Fruit fly (Drosophila melanogaster): ENCODE measurements around the gene Ipp.

Ipp gene

dm6 chr3R:13974741-13975245, 16.2 kb downstream of the Ipp start:
- TF ChIP-seq Pdp1 (GFP tag; optimal IDR thresholded peaks at IDR 0.05) = peak in 1 of 2 experiments; percentile 15
- TF ChIP-seq dan (GFP tag; IDR thresholded peaks at IDR 0.05) = no peak
- peak; percentile 40 for TF ChIP-seq CG10321 (GFP tag; IDR thresholded peaks at IDR 0.05)
- TF ChIP-seq repo (GFP tag; optimal IDR thresholded peaks at IDR 0.05) = no peak
- 0 out of 3 replicates have a peak, but pooled peaks have one; percentile 26 for TF ChIP-seq ci (GFP tag; IDR thresholded peaks at IDR 0.05)
- peak; percentile 42 for TF ChIP-seq CG1832 (GFP tag; optimal IDR thresholded peaks at IDR 0.05)
- no peak for TF ChIP-seq CG6175 (GFP tag; IDR thresholded peaks at IDR 0.05)
- TF ChIP-seq CG3407 (GFP tag; optimal IDR thresholded peaks at IDR 0.05) = no peak
- no peak for TF ChIP-seq CG12769 (tag; optimal IDR thresholded peaks at IDR 0.05)
- no peak for TF ChIP-seq bigmax (GFP tag; optimal IDR thresholded peaks at IDR 0.05)
- no peak for TF ChIP-seq CG4360 (GFP tag; IDR thresholded peaks at IDR 0.05)
- peak; percentile 37; the same call in 1 of the 2 replicates for TF ChIP-seq Drgx (GFP tag; IDR thresholded peaks at IDR 0.05)
- TF ChIP-seq Mrtf (GFP tag; IDR thresholded peaks at IDR 0.05) = no peak
- TF ChIP-seq grau (tag; optimal IDR thresholded peaks at IDR 0.05) = no peak
- TF ChIP-seq sqz (GFP tag; optimal IDR thresholded peaks at IDR 0.05) = peak; percentile 45
- TF ChIP-seq cad (GFP tag; optimal IDR thresholded peaks at IDR 0.05) = no peak
- no peak for TF ChIP-seq pum (GFP tag; optimal IDR thresholded peaks at IDR 0.05)
- peak; percentile 55; the same call in 1 of the 3 replicates for TF ChIP-seq z (GFP tag; IDR thresholded peaks at IDR 0.05)
- TF ChIP-seq Ets65A (GFP tag) = no peak
- TF ChIP-seq vvl (GFP tag; IDR thresholded peaks at IDR 0.05) = peak; percentile 31; the same call in 1 of the 2 replicates
- 0 out of 3 replicates have a peak, but pooled peaks have one; percentile 13 for TF ChIP-seq CG2199 (GFP tag; IDR thresholded peaks at IDR 0.05)
- TF ChIP-seq dmrt99B (tag; optimal IDR thresholded peaks at IDR 0.05) = no peak
- no peak for TF ChIP-seq hbn (GFP tag; IDR thresholded peaks at IDR 0.05; ENCODE audit: partially characterized antibody)
- TF ChIP-seq Elba2 (GFP tag; optimal IDR thresholded peaks at IDR 0.05) = no peak
- TF ChIP-seq danr (GFP tag; IDR thresholded peaks at IDR 0.05) = no peak
- no peak for TF ChIP-seq CG13296 (GFP tag; optimal IDR thresholded peaks at IDR 0.05)

dm6 chr3R:13976070-13976492, 17.5 kb downstream of the Ipp start:
- TF ChIP-seq unc-4 (GFP tag; IDR thresholded peaks at IDR 0.05; ENCODE audit: partially characterized antibody) (peak; percentile 30; the same call in 1 of the 2 replicates), dm (GFP tag; optimal IDR thresholded peaks at IDR 0.05) (peak; percentile 2), lbe (GFP tag; optimal IDR thresholded peaks at IDR 0.05) (peak; percentile 56), CG17186 (GFP tag; optimal IDR thresholded peaks at IDR 0.05) (no peak), pros (GFP tag; optimal IDR thresholded peaks at IDR 0.05) (peak; percentile 84), pan (optimal IDR thresholded peaks at IDR 0.05) (no peak), pan (GFP tag; optimal IDR thresholded peaks at IDR 0.05 in 1 of 2, IDR thresholded peaks at IDR 0.05 in 1 of 2) (peak in 1 of 2 experiments; percentile 26), fru (optimal IDR thresholded peaks at IDR 0.05) (no peak), CG13894 (tag; optimal IDR thresholded peaks at IDR 0.05) (peak; percentile 17), maf-S (GFP tag; optimal IDR thresholded peaks at IDR 0.05) (no peak), Taf1 (GFP tag; IDR thresholded peaks at IDR 0.05) (no peak), CG13287 (GFP tag; IDR thresholded peaks at IDR 0.05; ENCODE audit: partially characterized antibody) (peak; percentile 34), Adf1 (GFP tag; IDR thresholded peaks at IDR 0.05) (peak; percentile 89), CG3163 (GFP tag; optimal IDR thresholded peaks at IDR 0.05) (peak; percentile 87), Trl (optimal IDR thresholded peaks at IDR 0.05) (peak; percentile 73 to 87), Trl (GFP tag; optimal IDR thresholded peaks at IDR 0.05) (no peak), trh (GFP tag; optimal IDR thresholded peaks at IDR 0.05) (no peak), CG1233 (GFP tag; optimal IDR thresholded peaks at IDR 0.05) (no peak), Pdp1 (GFP tag; optimal IDR thresholded peaks at IDR 0.05) (peak in 1 of 2 experiments; percentile 83), fd102C (GFP tag; optimal IDR thresholded peaks at IDR 0.05) (no peak), TFAM (GFP tag; optimal IDR thresholded peaks at IDR 0.05) (no peak), CG6791 (GFP tag; IDR thresholded peaks at IDR 0.05; ENCODE audit: partially characterized antibody) (0 out of 3 replicates have a peak, but pooled peaks have one; percentile 23), onecut (GFP tag; IDR thresholded peaks at IDR 0.05) (peak; percentile 47), cg (GFP tag; optimal IDR thresholded peaks at IDR 0.05) (peak; percentile 70), yki (optimal IDR thresholded peaks at IDR 0.05) (peak; percentile 37), pfk (GFP tag; optimal IDR thresholded peaks at IDR 0.05) (peak; percentile 32), CG8924 (tag; optimal IDR thresholded peaks at IDR 0.05) (peak; percentile 2), Med (GFP tag) (peak; percentile 50)
